Worm (Caenorhabditis elegans) whole organism, late embryonic: ENCODE measurements around the gene col-42.
A peak's percentile ranks its signal among the peaks of the same experiment; 100 is the strongest.

Experiments used
- C08G9.2 ChIP-seq: sonication (generic microtip); optimal IDR thresholded peaks from 2 replicates; lab custom pipeline; 2016; ENCODE audit warnings: mild to moderate bottlenecking, missing genetic modification characterization, moderate library complexity, missing compliant biosample characterization
- C38D4.7 ChIP-seq: fragments of 200-800 bp; sonication (Bioruptor generic); optimal IDR thresholded peaks from 2 replicates; lab custom pipeline; 2018; ENCODE audit warnings: mild to moderate bottlenecking, missing genetic modification characterization, moderate library complexity, missing compliant biosample characterization
- F13H6.1 ChIP-seq: sonication (generic microtip); optimal IDR thresholded peaks from 2 replicates; lab custom pipeline; 2016; ENCODE audit warnings: missing genetic modification characterization, missing compliant biosample characterization
- K02D7.2 ChIP-seq: sonication (generic microtip); optimal IDR thresholded peaks from 2 replicates; lab custom pipeline; 2017; ENCODE audit warnings: mild to moderate bottlenecking, missing genetic modification characterization, missing compliant biosample characterization
- K09A11.1 ChIP-seq: sonication (generic microtip); optimal IDR thresholded peaks from 2 replicates; lab custom pipeline; 2017; ENCODE audit warnings: antibody characterized with exemption, mild to moderate bottlenecking, missing genetic modification characterization, missing compliant biosample characterization; ENCODE audit not compliant: insufficient read depth
- Y22D7AL.16 ChIP-seq: sonication (generic microtip); optimal IDR thresholded peaks from 2 replicates; lab custom pipeline; 2016; ENCODE audit warnings: missing genetic modification characterization, missing compliant biosample characterization
- ahr-1 ChIP-seq: sonication (generic microtip); optimal IDR thresholded peaks from 2 replicates; lab custom pipeline; 2016; ENCODE audit warnings: missing genetic modification characterization, missing compliant biosample characterization
- ama-1 ChIP-seq: fragments of 150-350 bp; optimal IDR thresholded peaks from 2 replicates; lab custom pipeline; 2014
- ceh-14 ChIP-seq: sonication (generic microtip); optimal IDR thresholded peaks from 2 replicates; lab custom pipeline; 2016; ENCODE audit warnings: missing genotype, missing genetic modification characterization, missing compliant biosample characterization
- ceh-18 ChIP-seq: sonication (generic microtip); optimal IDR thresholded peaks from 2 replicates; lab custom pipeline; 2016; ENCODE audit warnings: missing genetic modification characterization, missing compliant biosample characterization
- ceh-30 ChIP-seq: fragments of 150-350 bp; optimal IDR thresholded peaks from 2 replicates; lab custom pipeline; 2014; ENCODE audit warnings: missing biosample characterization, missing genetic modification characterization
- ceh-48 ChIP-seq: sonication (generic microtip); optimal IDR thresholded peaks from 2 replicates; lab custom pipeline; 2016; ENCODE audit warnings: missing genetic modification characterization, inconsistent platforms, missing compliant biosample characterization
- ceh-9 ChIP-seq: sonication (generic microtip); optimal IDR thresholded peaks from 2 replicates; lab custom pipeline; 2016; ENCODE audit warnings: mild to moderate bottlenecking, missing genetic modification characterization, inconsistent platforms, missing compliant biosample characterization
- dve-1 ChIP-seq: sonication (generic microtip); optimal IDR thresholded peaks from 2 replicates; lab custom pipeline; 2017; ENCODE audit warnings: antibody characterized with exemption, mild to moderate bottlenecking, missing genetic modification characterization, missing compliant biosample characterization
- elt-2 ChIP-seq: sonication (generic microtip); optimal IDR thresholded peaks from 2 replicates; lab custom pipeline; 2016; ENCODE audit warnings: missing genetic modification reagents, missing genetic modification characterization, missing compliant biosample characterization
- elt-4 ChIP-seq: sonication (generic microtip); optimal IDR thresholded peaks from 2 replicates; lab custom pipeline; 2016; ENCODE audit warnings: missing genetic modification characterization, missing compliant biosample characterization
- eyg-1 ChIP-seq: sonication (generic microtip); optimal IDR thresholded peaks from 2 replicates; lab custom pipeline; 2016; ENCODE audit warnings: missing genotype, missing genetic modification characterization, missing compliant biosample characterization
- fax-1 ChIP-seq: sonication (generic microtip); optimal IDR thresholded peaks from 2 replicates; lab custom pipeline; 2016; ENCODE audit warnings: missing genotype, missing genetic modification characterization, missing compliant biosample characterization
- fkh-10 ChIP-seq: fragments of 150-350 bp; optimal IDR thresholded peaks from 2 replicates; lab custom pipeline; 2014; ENCODE audit warnings: missing biosample characterization, missing genetic modification reagents, missing genetic modification characterization
- fkh-6 ChIP-seq: sonication (generic microtip); optimal IDR thresholded peaks from 2 replicates; lab custom pipeline; 2016; ENCODE audit warnings: missing genetic modification characterization, missing compliant biosample characterization
- gmeb-2 ChIP-seq: sonication (generic microtip); optimal IDR thresholded peaks from 2 replicates; lab custom pipeline; 2016; ENCODE audit warnings: missing genetic modification characterization, inconsistent platforms, missing compliant biosample characterization
- hlh-13 ChIP-seq: fragments of 200-800 bp; sonication (Bioruptor generic); optimal IDR thresholded peaks from 2 replicates; lab custom pipeline; 2018; ENCODE audit warnings: mild to moderate bottlenecking, missing genetic modification characterization, missing compliant biosample characterization
- hlh-6 ChIP-seq: sonication (generic microtip); optimal IDR thresholded peaks from 2 replicates; lab custom pipeline; 2016; ENCODE audit warnings: missing genotype, missing genetic modification characterization, missing compliant biosample characterization
- lin-11 ChIP-seq: fragments of 200-800 bp; sonication (Bioruptor generic); optimal IDR thresholded peaks from 2 replicates; lab custom pipeline; 2018; ENCODE audit warnings: mild to moderate bottlenecking, missing genetic modification characterization, missing compliant biosample characterization
- mec-3 ChIP-seq: sonication (generic microtip); optimal IDR thresholded peaks from 2 replicates; lab custom pipeline; 2016; ENCODE audit warnings: borderline replicate concordance, missing genetic modification characterization, missing compliant biosample characterization
- nfya-1 ChIP-seq: sonication (generic microtip); optimal IDR thresholded peaks from 2 replicates; lab custom pipeline; 2017; ENCODE audit warnings: missing genetic modification characterization, mild to moderate bottlenecking, missing compliant biosample characterization, antibody characterized with exemption, moderate library complexity
- nhr-232 ChIP-seq: sonication (generic microtip); optimal IDR thresholded peaks from 2 replicates; lab custom pipeline; 2016; ENCODE audit warnings: missing genetic modification characterization, missing compliant biosample characterization
- npax-4 ChIP-seq: sonication (generic microtip); optimal IDR thresholded peaks from 2 replicates; lab custom pipeline; 2016; ENCODE audit warnings: missing genetic modification characterization, missing compliant biosample characterization
- pag-3 ChIP-seq: sonication (generic microtip); optimal IDR thresholded peaks from 2 replicates; lab custom pipeline; 2016; ENCODE audit warnings: missing compliant biosample characterization, missing genetic modification characterization, borderline replicate concordance
- pat-9 ChIP-seq: fragments of 200-800 bp; sonication (Bioruptor generic); optimal IDR thresholded peaks from 2 replicates; lab custom pipeline; 2018; ENCODE audit warnings: mild to moderate bottlenecking, missing genetic modification characterization, moderate library complexity, missing compliant biosample characterization
- pax-1 ChIP-seq: fragments of 150-350 bp; optimal IDR thresholded peaks from 2 replicates; lab custom pipeline; 2014; ENCODE audit warnings: missing biosample characterization, missing genetic modification characterization
- pha-4 ChIP-seq: fragments of 150-350 bp; optimal IDR thresholded peaks from 2 replicates; lab custom pipeline; 2018; ENCODE audit warnings: missing biosample characterization, missing genetic modification reagents, missing genetic modification characterization
- ref-2 ChIP-seq: sonication (generic microtip); optimal IDR thresholded peaks from 2 replicates; lab custom pipeline; 2016; ENCODE audit warnings: missing genetic modification characterization, missing compliant biosample characterization
- sox-4 ChIP-seq: sonication (generic microtip); optimal IDR thresholded peaks from 2 replicates; lab custom pipeline; 2017; ENCODE audit warnings: mild to moderate bottlenecking, missing genetic modification characterization, inconsistent platforms, missing compliant biosample characterization
- syd-9 ChIP-seq: sonication (generic microtip); optimal IDR thresholded peaks from 2 replicates; lab custom pipeline; 2016; ENCODE audit warnings: mild to moderate bottlenecking, missing genetic modification characterization, moderate library complexity, missing compliant biosample characterization
- tbx-2 ChIP-seq: sonication (generic microtip); optimal IDR thresholded peaks from 2 replicates; lab custom pipeline; 2016; ENCODE audit warnings: missing genetic modification characterization, missing compliant biosample characterization
- unc-3 ChIP-seq, 2 experiments: fragments of 200-800 bp in 1 of 2; sonication (Bioruptor generic) in 1 of 2; sonication (generic microtip) in 1 of 2; conservative IDR thresholded peaks in 1 of 2; optimal IDR thresholded peaks in 1 of 2; 2 replicates each; pipeline versions ENCODE4 v1.3.6 to Lab custom; 2016 to 2022; ENCODE audit warnings: missing compliant biosample characterization in 2 of 2, missing genetic modification characterization in 2 of 2, missing genetic modification reagents in 1 of 2

The col-42 gene

DNA sequence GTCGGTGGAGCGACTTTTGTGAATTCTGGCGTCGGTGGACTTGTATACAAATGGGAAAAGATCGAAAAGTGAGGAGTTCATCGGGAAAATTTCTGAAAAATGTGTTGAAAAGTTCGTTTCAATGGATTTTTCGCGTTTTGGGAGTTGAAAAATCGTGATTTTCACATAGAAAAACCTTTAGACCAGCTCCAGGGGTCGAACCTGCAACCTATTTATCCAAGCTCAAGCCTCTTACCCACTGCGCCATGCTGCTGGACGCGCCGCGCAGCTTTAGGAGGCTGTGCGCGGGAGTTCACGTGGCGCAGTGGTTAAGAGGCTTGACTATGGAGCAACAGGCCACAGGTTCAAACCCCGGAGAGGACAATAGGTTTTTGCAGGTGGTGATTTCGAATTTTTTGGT lies 15.8 kb upstream of the col-42 start, which contains the start of gene Y69H2.1:
Gene Y69H2.1 (minus strand): TSS at position 101 of the 400 bp plus-strand sequence.
- no peak for TF ChIP-seq K02D7.2 (tag; lab: Kevin White, UChicago)
- no peak for TF ChIP-seq ceh-14 (tag; lab: Kevin White, UChicago)
- TF ChIP-seq Y22D7AL.16, result no peak
- TF ChIP-seq hlh-6, result no peak
- no peak for TF ChIP-seq pag-3 (tag; lab: Kevin White, UChicago)
- TF ChIP-seq elt-2, result no peak
- no peak for TF ChIP-seq ama-1 (lab: Kevin White, UChicago)
- TF ChIP-seq ahr-1 (tag; lab: Kevin White, UChicago), result no peak
- TF ChIP-seq ceh-30 (tag; lab: Kevin White, UChicago), result no peak
- no peak for TF ChIP-seq eyg-1 (tag; lab: Kevin White, UChicago)
- TF ChIP-seq ceh-9 (tag; lab: Kevin White, UChicago), result no peak
- no peak for TF ChIP-seq pha-4 (tag; lab: Kevin White, UChicago)
- TF ChIP-seq hlh-13, result no peak
- TF ChIP-seq fkh-6 (tag; lab: Kevin White, UChicago), result no peak
- no peak for TF ChIP-seq npax-4 (tag; lab: Kevin White, UChicago)
- no peak for TF ChIP-seq dve-1
- TF ChIP-seq fax-1, result no peak
- TF ChIP-seq, all 69 proteins: peak for 0

DNA sequence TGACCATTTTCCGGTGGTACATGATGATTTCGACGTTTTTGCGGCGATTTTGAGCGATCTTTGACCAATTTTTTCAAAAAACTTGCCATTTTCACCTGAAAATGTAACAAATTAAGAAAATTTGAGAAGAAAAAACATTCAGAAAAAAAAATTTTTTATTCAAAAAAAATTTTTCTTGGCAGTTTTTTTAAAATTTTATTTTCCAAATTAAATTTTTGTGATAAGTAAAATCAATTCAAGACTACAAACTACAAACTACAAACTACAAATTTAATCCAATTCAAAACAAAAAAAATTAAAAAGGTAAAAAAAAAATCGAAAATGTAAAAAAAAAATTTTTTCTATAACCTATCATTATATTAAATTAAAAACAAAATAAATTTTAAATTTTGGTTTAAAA lies 11.5 kb upstream of the col-42 start, which contains the start of gene Y69H2.15:
Gene Y69H2.15 (minus strand): TSS at position 101 of the 400 bp plus-strand sequence.
- no peak for TF ChIP-seq nfya-1
- no peak for TF ChIP-seq nhr-232 (tag; lab: Kevin White, UChicago)
- no peak for TF ChIP-seq tbx-2 (tag; lab: Kevin White, UChicago)
- no peak for TF ChIP-seq pat-9 (tag; lab: Kevin White, UChicago)
- TF ChIP-seq mec-3 (tag; lab: Kevin White, UChicago), result no peak
- no peak for TF ChIP-seq pha-4 (tag; lab: Kevin White, UChicago)
- no peak for TF ChIP-seq F13H6.1
- no peak for TF ChIP-seq sox-4
- TF ChIP-seq fax-1, result no peak
- TF ChIP-seq dve-1, result no peak
- TF ChIP-seq elt-4 (tag; lab: Kevin White, UChicago), result no peak

DNA sequence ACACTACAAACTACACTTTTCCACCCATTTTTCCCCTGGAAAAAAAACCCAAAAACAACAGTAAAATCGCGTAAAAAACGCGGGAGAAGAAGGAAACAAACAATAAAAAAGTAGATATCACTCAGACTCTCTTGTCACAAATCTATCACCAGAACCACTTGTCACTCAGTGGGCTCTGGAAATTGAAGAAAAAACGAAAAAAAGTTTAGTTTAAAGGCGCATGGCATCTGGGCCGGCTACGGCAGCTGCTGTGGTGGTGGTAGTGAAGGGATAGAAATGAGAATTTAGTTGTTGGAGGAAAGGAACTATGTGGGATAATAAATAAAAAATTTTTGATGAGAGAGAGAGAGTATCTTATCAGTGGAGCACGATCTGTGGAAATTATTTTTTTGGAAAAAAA lies 10.8 kb upstream of the col-42 start:
- no peak for TF ChIP-seq C38D4.7 (GFP tag; lab: Kevin White, UChicago)
- no peak for TF ChIP-seq hlh-13
- TF ChIP-seq gmeb-2 (tag; lab: Kevin White, UChicago), result no peak
- no peak for TF ChIP-seq ceh-14 (tag; lab: Kevin White, UChicago)
- no peak for TF ChIP-seq pha-4 (tag; lab: Kevin White, UChicago)
- TF ChIP-seq ref-2 (tag; lab: Kevin White, UChicago), result no peak
- TF ChIP-seq fkh-10 (GFP tag; lab: Kevin White, UChicago), result no peak
- TF ChIP-seq K09A11.1 (tag; lab: Kevin White, UChicago), result no peak
- TF ChIP-seq ceh-18, result no peak
- no peak for TF ChIP-seq syd-9
- TF ChIP-seq tbx-2 (tag; lab: Kevin White, UChicago), result no peak
- TF ChIP-seq pax-1, result no peak
- no peak for TF ChIP-seq npax-4 (tag; lab: Kevin White, UChicago)
- TF ChIP-seq hlh-6, result no peak
- TF ChIP-seq, all 69 proteins: peak for 0

DNA sequence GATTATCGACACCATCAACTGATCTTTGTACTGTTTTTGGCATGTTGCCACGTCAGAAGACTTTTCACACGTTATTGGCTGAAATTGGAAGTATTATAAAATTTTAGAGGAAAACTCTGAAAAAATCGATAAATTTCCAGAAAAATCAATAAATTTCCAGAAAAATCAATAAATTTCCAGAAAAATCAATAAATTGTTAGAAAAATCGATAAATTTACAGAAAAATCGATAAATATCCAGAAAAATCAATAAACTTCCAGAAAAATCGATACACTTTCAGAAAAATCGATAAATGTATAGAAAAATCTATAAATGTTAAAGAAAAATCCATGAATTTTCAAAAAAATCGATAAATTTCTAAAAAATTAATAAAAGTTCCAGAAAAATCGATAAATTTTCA lies 9.4 kb upstream of the col-42 start:
- TF ChIP-seq unc-3 (GFP tag; conservative IDR thresholded peaks at IDR 0.05; lab: Robert Waterston, UW), result no peak
- no peak for TF ChIP-seq unc-3 (tag; optimal IDR thresholded peaks at IDR 0.05; lab: Kevin White, UChicago)
- no peak for TF ChIP-seq F13H6.1
- peak; percentile 25 for TF ChIP-seq ceh-48 (tag; lab: Kevin White, UChicago)
- TF ChIP-seq C08G9.2 (tag; lab: Kevin White, UChicago), result no peak
- TF ChIP-seq gmeb-2 (tag; lab: Kevin White, UChicago), result no peak
- TF ChIP-seq lin-11 (tag; lab: Kevin White, UChicago), result no peak
